Worm (Caenorhabditis elegans): Measurements from ENCODE around the gene T07C4.12.
A peak's percentile ranks its signal among the peaks of the same experiment; 100 is the strongest.

The T07C4.12 gene

ce11 chrIII:10296904-10297303 lies 35.6 kb downstream of the T07C4.12 start:
- no peak for TF ChIP-seq pha-4 (tag; optimal IDR thresholded peaks at IDR 0.05)
- TF ChIP-seq snpc-4 (tag; optimal IDR thresholded peaks at IDR 0.05), result no peak
- TF ChIP-seq nhr-77 (tag; optimal IDR thresholded peaks at IDR 0.05), result no peak
- no peak for TF ChIP-seq nhr-23 (tag; optimal IDR thresholded peaks at IDR 0.05)
- no peak for TF ChIP-seq skn-1 (tag; optimal IDR thresholded peaks at IDR 0.05)
- no peak for TF ChIP-seq pqm-1 (tag; optimal IDR thresholded peaks at IDR 0.05)
- TF ChIP-seq ztf-4 (tag; optimal IDR thresholded peaks at IDR 0.05), result no peak
- TF ChIP-seq nfya-1 (tag; optimal IDR thresholded peaks at IDR 0.05; ENCODE audit: insufficient read depth), result no peak
- TF ChIP-seq unc-62 (GFP tag; optimal IDR thresholded peaks at IDR 0.05), result no peak
- TF ChIP-seq eor-1 (tag; optimal IDR thresholded peaks at IDR 0.05), result no peak
- no peak for TF ChIP-seq aly-2 (tag; optimal IDR thresholded peaks at IDR 0.05)
- no peak for TF ChIP-seq elt-2 (tag; optimal IDR thresholded peaks at IDR 0.05)
- TF ChIP-seq daf-12 (tag; optimal IDR thresholded peaks at IDR 0.05), result no peak
- TF ChIP-seq hmg-11 (tag; optimal IDR thresholded peaks at IDR 0.05), result no peak
- TF ChIP-seq fkh-2 (tag; optimal IDR thresholded peaks at IDR 0.05), result no peak
- TF ChIP-seq egl-27 (tag; optimal IDR thresholded peaks at IDR 0.05), result no peak
- no peak for TF ChIP-seq nhr-43 (tag; optimal IDR thresholded peaks at IDR 0.05; ENCODE audit: poor library complexity, severe bottlenecking)

ce11 chrIII:10294837-10295236 lies 37.6 kb downstream of the T07C4.12 start, which contains the start of gene vglu-2:
Gene vglu-2 (plus strand): TSS chrIII:10295137.
- no peak for TF ChIP-seq skn-1 (tag; optimal IDR thresholded peaks at IDR 0.05)
- TF ChIP-seq elt-1 (tag; optimal IDR thresholded peaks at IDR 0.05), result no peak
- no peak for TF ChIP-seq ceh-9 (tag; optimal IDR thresholded peaks at IDR 0.05)
- no peak for TF ChIP-seq egl-5 (tag; optimal IDR thresholded peaks at IDR 0.05)
- no peak for TF ChIP-seq snpc-4 (tag; optimal IDR thresholded peaks at IDR 0.05)
- TF ChIP-seq fkh-10 (GFP tag; optimal IDR thresholded peaks at IDR 0.05), result no peak
- TF ChIP-seq unc-62 (GFP tag; optimal IDR thresholded peaks at IDR 0.05), result no peak
- TF ChIP-seq lin-15B (tag; optimal IDR thresholded peaks at IDR 0.05), result no peak
- TF ChIP-seq nhr-28 (tag; optimal IDR thresholded peaks at IDR 0.05), result no peak
- no peak for TF ChIP-seq mdl-1 (tag; optimal IDR thresholded peaks at IDR 0.05)
- no peak for TF ChIP-seq ztf-4 (tag; optimal IDR thresholded peaks at IDR 0.05)
- no peak for TF ChIP-seq nhr-25 (tag; optimal IDR thresholded peaks at IDR 0.05)
- no peak for TF ChIP-seq ZK546.5 (tag; optimal IDR thresholded peaks at IDR 0.05)
- TF ChIP-seq lsy-12 (tag; optimal IDR thresholded peaks at IDR 0.05), result no peak
- TF ChIP-seq fos-1 (tag; optimal IDR thresholded peaks at IDR 0.05), result no peak
- TF ChIP-seq pqm-1 (tag; optimal IDR thresholded peaks at IDR 0.05), result no peak

- TF ChIP-seq eor-1 (tag; optimal IDR thresholded peaks at IDR 0.05) (no peak), pha-4 (tag; optimal IDR thresholded peaks at IDR 0.05) (no peak), ztf-11 (tag; optimal IDR thresholded peaks at IDR 0.05) (no peak), lsy-12 (tag; optimal IDR thresholded peaks at IDR 0.05) (no peak), mml-1 (tag; optimal IDR thresholded peaks at IDR 0.05) (no peak), fkh-10 (GFP tag; optimal IDR thresholded peaks at IDR 0.05) (no peak), ztf-4 (tag; optimal IDR thresholded peaks at IDR 0.05) (no peak), ceh-16 (tag; optimal IDR thresholded peaks at IDR 0.05) (no peak), egl-5 (tag; optimal IDR thresholded peaks at IDR 0.05) (no peak), elt-2 (tag; optimal IDR thresholded peaks at IDR 0.05) (no peak), mdl-1 (tag; optimal IDR thresholded peaks at IDR 0.05) (no peak), ama-1 (optimal IDR thresholded peaks at IDR 0.05) (no peak), pqm-1 (tag; optimal IDR thresholded peaks at IDR 0.05) (no peak), nhr-77 (tag; optimal IDR thresholded peaks at IDR 0.05) (no peak), zag-1 (tag; optimal IDR thresholded peaks at IDR 0.05) (no peak), fos-1 (tag; optimal IDR thresholded peaks at IDR 0.05) (no peak), fkh-2 (tag; optimal IDR thresholded peaks at IDR 0.05) (no peak), elt-1 (tag; optimal IDR thresholded peaks at IDR 0.05) (no peak), skn-1 (tag; optimal IDR thresholded peaks at IDR 0.05) (no peak)
Measured at ce11 chrIII:10293946-10294345, 38.5 kb downstream of the T07C4.12 start.

ce11 chrIII:10293362-10293761 lies 39.1 kb downstream of the T07C4.12 start:
- TF ChIP-seq skn-1 (tag; optimal IDR thresholded peaks at IDR 0.05) (no peak), elt-3 (tag; optimal IDR thresholded peaks at IDR 0.05) (peak in 1 of 3 experiments; percentile 56), R02D3.7 (tag; optimal IDR thresholded peaks at IDR 0.05) (no peak), unc-39 (tag; optimal IDR thresholded peaks at IDR 0.05) (no peak), nhr-76 (tag; optimal IDR thresholded peaks at IDR 0.05) (no peak), snpc-4 (tag; optimal IDR thresholded peaks at IDR 0.05) (no peak)
